Worm (Caenorhabditis elegans): Measurements from ENCODE around the gene drd-5.

Gene drd-5

DNA sequence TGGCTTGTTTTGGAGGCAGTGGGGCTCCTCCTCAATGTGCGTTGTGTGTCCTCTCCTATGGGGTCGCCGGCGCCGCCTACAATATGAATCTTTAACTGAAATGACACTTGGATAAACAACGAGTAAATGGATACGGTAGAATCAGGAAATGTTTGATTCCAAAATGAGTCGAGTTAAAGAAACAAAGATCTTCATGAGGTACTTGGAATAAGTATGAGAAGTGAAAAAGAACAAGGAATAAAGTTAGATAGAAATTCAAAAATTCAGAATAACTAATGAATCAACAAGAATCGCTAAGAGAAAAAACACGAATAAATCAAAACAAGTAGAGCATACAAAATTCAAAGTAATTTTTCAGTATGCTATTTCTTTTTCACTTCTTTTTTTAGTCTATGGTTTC is 4.8 kb upstream of the drd-5 start, which contains the start of gene npr-28:
TSS of gene npr-28 (minus strand) at position 101 of the 400 bp plus-strand sequence.
- no peak for TF ChIP-seq pha-4 (GFP tag; IDR thresholded peaks at IDR 0.05)
- no peak for TF ChIP-seq pha-4 (tag; optimal IDR thresholded peaks at IDR 0.05)
- peak; percentile 70 for TF ChIP-seq aha-1 (tag)

DNA sequence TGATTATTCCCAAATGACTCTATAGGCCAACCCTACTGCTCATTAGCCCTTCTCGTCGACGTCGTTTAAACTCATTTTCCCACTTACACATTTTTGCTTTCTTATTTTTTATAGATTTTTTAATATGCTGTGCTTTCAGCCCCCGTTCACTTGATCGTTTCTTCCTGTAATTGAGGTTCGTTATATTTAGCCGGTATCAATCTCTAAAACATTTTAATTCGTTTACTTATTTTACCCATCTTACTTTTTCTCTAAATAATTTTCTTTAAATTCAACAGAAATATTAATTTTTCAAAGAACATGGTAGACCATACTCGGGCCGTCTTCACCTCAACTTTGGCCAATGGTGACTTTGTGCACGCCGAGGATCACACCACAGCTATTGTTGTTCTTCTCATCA is 4.5 kb downstream of the drd-5 start, which contains the start of gene F55E10.1:
TSS of gene F55E10.1 (plus strand) at position 301 of the 400 bp plus-strand sequence.
- TF ChIP-seq Y5F2A.4 (GFP tag; optimal IDR thresholded peaks at IDR 0.05) (no peak), mdl-1 (tag; optimal IDR thresholded peaks at IDR 0.05) (no peak), ceh-62 (tag; optimal IDR thresholded peaks at IDR 0.05) (no peak), jun-1 (tag; optimal IDR thresholded peaks at IDR 0.05) (no peak), ceh-32 (tag; optimal IDR thresholded peaks at IDR 0.05; ENCODE audit: poor library complexity) (no peak), F26F4.8 (GFP tag; conservative IDR thresholded peaks at IDR 0.05) (no peak), nhr-11 (tag; optimal IDR thresholded peaks at IDR 0.05) (no peak), lim-7 (GFP tag; IDR thresholded peaks at IDR 0.05) (no peak), lsy-2 (tag; optimal IDR thresholded peaks at IDR 0.05) (no peak), ZK546.5 (tag; optimal IDR thresholded peaks at IDR 0.05) (no peak), unc-39 (tag; optimal IDR thresholded peaks at IDR 0.05) (no peak), dve-1 (tag; optimal IDR thresholded peaks at IDR 0.05; ENCODE audit: insufficient read depth) (no peak), dmd-9 (GFP tag; IDR thresholded peaks at IDR 0.05) (no peak), hmg-1.1 (GFP tag; IDR thresholded peaks at IDR 0.05) (no peak), set-16 (GFP tag; IDR thresholded peaks at IDR 0.05) (no peak)

DNA sequence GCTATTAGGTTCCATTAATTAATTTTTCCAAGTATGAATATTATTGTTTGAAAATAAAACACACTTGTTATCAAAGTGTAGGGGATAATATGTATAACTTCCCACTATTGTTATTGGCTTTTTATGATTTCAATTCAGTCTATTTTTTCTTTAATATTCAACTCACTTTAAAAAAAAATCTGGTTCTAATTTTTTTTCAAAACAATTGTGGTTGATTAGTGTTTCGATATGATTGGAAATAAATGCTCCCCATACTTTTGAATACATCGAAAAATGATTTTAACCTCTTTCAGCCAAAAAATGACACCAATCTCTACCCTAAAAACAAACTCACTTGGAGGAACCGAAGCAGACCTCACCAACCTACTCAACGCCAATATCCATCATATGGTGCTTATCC is 5.8 kb downstream of the drd-5 start, which contains the start of gene F55E10.2:
TSS of gene F55E10.2 (plus strand) at position 301 of the 400 bp plus-strand sequence.
- TF ChIP-seq lin-38 (GFP tag; IDR thresholded peaks at IDR 0.05) (no peak), D1046.2 (GFP tag; IDR thresholded peaks at IDR 0.05) (no peak), daf-16 (GFP tag; optimal IDR thresholded peaks at IDR 0.05) (no peak), daf-16 (tag; optimal IDR thresholded peaks at IDR 0.05) (no peak), spr-1 (tag; optimal IDR thresholded peaks at IDR 0.05) (no peak), unc-62 (GFP tag; optimal IDR thresholded peaks at IDR 0.05 in 1 of 2) (no peak), unc-62 (tag; optimal IDR thresholded peaks at IDR 0.05) (no peak), ama-1 (optimal IDR thresholded peaks at IDR 0.05) (no peak), T20F7.1 (GFP tag; optimal IDR thresholded peaks at IDR 0.05) (no peak), cey-2 (tag; optimal IDR thresholded peaks at IDR 0.05; ENCODE audit: borderline replicate concordance, insufficient read depth) (no peak), nhr-76 (tag; optimal IDR thresholded peaks at IDR 0.05) (no peak), nhr-102 (tag; optimal IDR thresholded peaks at IDR 0.05) (no peak), F37D6.2 (tag; optimal IDR thresholded peaks at IDR 0.05) (no peak), saeg-2 (GFP tag; IDR thresholded peaks at IDR 0.05) (no peak), hif-1 (tag; optimal IDR thresholded peaks at IDR 0.05) (no peak), php-3 (GFP tag; IDR thresholded peaks at IDR 0.05) (no peak), dpl-1 (GFP tag; optimal IDR thresholded peaks at IDR 0.05) (no peak)

DNA sequence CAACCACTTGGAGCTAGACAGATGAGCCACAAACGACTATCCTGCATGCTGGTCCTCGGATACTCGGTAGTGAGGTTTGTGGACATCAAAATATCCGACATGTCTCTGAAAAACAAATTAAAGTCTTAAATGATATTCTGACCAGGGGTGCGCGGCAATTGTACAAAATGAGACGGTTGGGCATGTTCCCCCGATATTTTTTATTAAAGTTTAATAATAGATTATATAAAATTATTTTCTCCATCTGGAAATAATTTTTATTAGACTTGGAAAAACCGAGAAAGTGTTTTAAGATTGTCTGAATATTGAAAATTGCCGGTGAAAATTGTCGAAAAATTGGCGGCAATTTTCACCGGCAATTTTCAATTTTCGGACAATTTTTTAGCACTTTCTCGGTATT is 18.3 kb downstream of the drd-5 start, which contains the start of gene F55E10.4:
TSS of gene F55E10.4 (minus strand) at position 101 of the 400 bp plus-strand sequence.
- TF ChIP-seq duxl-1 (tag; optimal IDR thresholded peaks at IDR 0.05; ENCODE audit: poor library complexity) (no peak), aly-2 (tag; optimal IDR thresholded peaks at IDR 0.05) (no peak), zfp-2 (tag; optimal IDR thresholded peaks at IDR 0.05) (no peak)

All from whole organism, L4 larva.